Fruit fly (Drosophila melanogaster): ENCODE data around the gene CG7606.

The CG7606 gene

DNA sequence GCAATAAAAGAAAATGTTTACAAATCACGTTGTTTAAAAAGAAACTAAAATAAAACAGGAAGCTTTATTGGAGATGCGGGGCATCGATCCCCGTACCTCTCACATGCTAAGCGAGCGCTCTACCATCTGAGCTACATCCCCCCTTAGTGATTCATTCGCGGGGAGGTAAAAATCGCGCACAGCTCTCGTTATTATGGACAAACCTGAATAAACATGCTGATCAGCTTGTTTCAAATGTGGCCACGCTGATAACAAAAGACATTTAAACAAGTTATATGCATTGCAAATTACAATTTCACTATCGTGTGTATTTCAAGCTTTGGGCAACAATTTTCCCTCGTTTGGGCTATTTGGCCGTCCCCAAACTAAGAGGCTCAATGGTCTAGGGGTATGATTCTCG is 48.9 kb downstream of the CG7606 start (continued):
- TF ChIP-seq Max (GFP tag; optimal IDR thresholded peaks at IDR 0.05): no peak
- TF ChIP-seq vvl (GFP tag; IDR thresholded peaks at IDR 0.05): peak; percentile 80
- no peak for TF ChIP-seq CG12155 (GFP tag; optimal IDR thresholded peaks at IDR 0.05)
- peak; percentile 44 for TF ChIP-seq mirr (GFP tag; optimal IDR thresholded peaks at IDR 0.05)
- TF ChIP-seq CG11398 (GFP tag; optimal IDR thresholded peaks at IDR 0.05): no peak
- TF ChIP-seq zen2 (GFP tag; IDR thresholded peaks at IDR 0.05; ENCODE audit: partially characterized antibody): no peak
- TF ChIP-seq Dad (GFP tag; optimal IDR thresholded peaks at IDR 0.05): no peak
- TF ChIP-seq CG14050 (GFP tag; IDR thresholded peaks at IDR 0.05): no peak
- TF ChIP-seq sug (tag; optimal IDR thresholded peaks at IDR 0.05): no peak
- no peak for TF ChIP-seq B-H2 (GFP tag; optimal IDR thresholded peaks at IDR 0.05)
- TF ChIP-seq CG9797 (GFP tag; optimal IDR thresholded peaks at IDR 0.05): no peak
- no peak for TF ChIP-seq Ptx1 (GFP tag; IDR thresholded peaks at IDR 0.05)
- TF ChIP-seq CG13424 (tag; optimal IDR thresholded peaks at IDR 0.05): no peak
- TF ChIP-seq maf-S (GFP tag; optimal IDR thresholded peaks at IDR 0.05): no peak
- TF ChIP-seq lilli (GFP tag; optimal IDR thresholded peaks at IDR 0.05): no peak
- no peak for TF ChIP-seq CG13296 (GFP tag; optimal IDR thresholded peaks at IDR 0.05)
- TF ChIP-seq CG6683 (GFP tag; optimal IDR thresholded peaks at IDR 0.05): no peak
- no peak for TF ChIP-seq CG7928 (GFP tag; optimal IDR thresholded peaks at IDR 0.05)
- TF ChIP-seq Neu2 (GFP tag; optimal IDR thresholded peaks at IDR 0.05; ENCODE audit: borderline replicate concordance): no peak
- no peak for TF ChIP-seq eve (GFP tag; optimal IDR thresholded peaks at IDR 0.05)

DNA sequence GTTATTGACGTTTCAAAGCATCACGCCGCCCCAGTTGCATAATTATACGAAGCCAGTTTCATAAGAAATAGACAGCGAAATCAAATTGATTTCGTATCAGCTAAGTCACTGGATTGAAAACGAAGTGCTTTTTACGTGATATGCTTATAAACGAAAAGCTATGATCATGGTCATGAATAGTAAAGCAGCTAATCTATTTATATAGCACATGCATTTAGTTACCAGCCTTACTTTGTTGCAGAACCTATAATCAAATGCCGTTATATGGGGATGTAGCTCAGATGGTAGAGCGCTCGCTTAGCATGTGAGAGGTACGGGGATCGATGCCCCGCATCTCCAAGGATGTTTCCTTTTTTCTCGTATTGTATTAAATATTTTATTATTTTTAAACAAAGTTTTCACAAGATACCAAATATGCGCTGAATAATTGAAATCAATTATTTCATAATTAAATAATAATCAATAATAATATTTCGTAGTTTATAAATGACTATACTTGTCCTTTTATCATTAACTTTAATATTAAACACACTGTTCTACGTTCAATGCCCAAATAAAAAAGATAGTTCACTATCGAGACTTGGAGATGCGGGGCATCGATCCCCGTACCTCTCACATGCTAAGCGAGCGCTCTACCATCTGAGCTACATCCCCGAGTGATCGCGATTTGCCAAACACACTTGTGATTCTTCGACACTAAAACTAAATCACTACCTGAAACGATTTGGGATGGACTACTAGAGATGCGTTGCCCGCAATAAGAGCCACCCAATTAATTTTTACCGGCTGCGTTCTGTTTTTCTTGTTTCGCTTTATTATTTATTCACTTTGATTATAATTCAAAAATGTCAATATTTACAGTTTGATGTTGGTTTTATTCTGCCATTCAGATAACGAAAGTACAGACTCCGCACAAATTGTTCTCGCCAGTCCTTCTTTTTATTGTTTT is 50.0 kb downstream of the CG7606 start:
- TF ChIP-seq Fer3 (tag; optimal IDR thresholded peaks at IDR 0.05) (no peak), Eip74EF (GFP tag; optimal IDR thresholded peaks at IDR 0.05) (peak in 1 of 2 experiments; percentile 20), z (GFP tag; IDR thresholded peaks at IDR 0.05) (0 out of 3 replicates have a peak, but pooled peaks have one; percentile 21), chm (GFP tag; IDR thresholded peaks at IDR 0.05) (peak; percentile 20; the same call in 1 of the 2 replicates), Hand (GFP tag; optimal IDR thresholded peaks at IDR 0.05) (no peak), wdn (GFP tag; IDR thresholded peaks at IDR 0.05) (no peak), CG2712 (tag; optimal IDR thresholded peaks at IDR 0.05) (peak; percentile 9), Xrp1 (GFP tag; IDR thresholded peaks at IDR 0.05) (0 out of 2 replicates have a peak, but pooled peaks have one; percentile 21), fd102C (GFP tag; optimal IDR thresholded peaks at IDR 0.05) (peak; percentile 54), row (GFP tag; IDR thresholded peaks at IDR 0.05) (peak; percentile 58; the same call in 2 of the 3 replicates), ab (GFP tag; optimal IDR thresholded peaks at IDR 0.05) (no peak), vvl (GFP tag; IDR thresholded peaks at IDR 0.05) (peak; percentile 73; the same call in 1 of the 2 replicates), sd (tag; optimal IDR thresholded peaks at IDR 0.05) (peak; percentile 40), sob (GFP tag; IDR thresholded peaks at IDR 0.05) (peak; percentile 37; the same call in 1 of the 2 replicates), CG13624 (GFP tag; optimal IDR thresholded peaks at IDR 0.05) (peak; percentile 33), CG14860 (GFP tag; IDR thresholded peaks at IDR 0.05; ENCODE audit: partially characterized antibody) (peak; percentile 54), twi (tag; optimal IDR thresholded peaks at IDR 0.05) (no peak), CG3995 (GFP tag; optimal IDR thresholded peaks at IDR 0.05) (peak; percentile 75), Opbp (GFP tag; IDR thresholded peaks at IDR 0.05; ENCODE audit: partially characterized antibody) (peak; percentile 70), CkIIα-i1 (GFP tag; IDR thresholded peaks at IDR 0.05) (no peak), ato (GFP tag; IDR thresholded peaks at IDR 0.05; ENCODE audit: partially characterized antibody) (peak; percentile 65; the same call in 1 of the 2 replicates), CG17568 (GFP tag; optimal IDR thresholded peaks at IDR 0.05) (no peak), hb (GFP tag; IDR thresholded peaks at IDR 0.05; ENCODE audit: partially characterized antibody) (peak; percentile 60; the same call in 1 of the 3 replicates), CG34224 (GFP tag; IDR thresholded peaks at IDR 0.05; ENCODE audit: partially characterized antibody) (peak; percentile 46; the same call in 1 of the 3 replicates), sna (GFP tag; IDR thresholded peaks at IDR 0.05; ENCODE audit: partially characterized antibody) (peak; percentile 62; the same call in 1 of the 2 replicates), pfk (GFP tag; optimal IDR thresholded peaks at IDR 0.05) (peak; percentile 90), amos (GFP tag; IDR thresholded peaks at IDR 0.05; ENCODE audit: partially characterized antibody) (peak; percentile 76), sim (GFP tag; IDR thresholded peaks at IDR 0.05) (no peak)
